Fruit fly (Drosophila melanogaster) whole organism, embryonic: ENCODE results near the gene CG33791.

ENCODE experiments used
- B-H1 ChIP-seq: fragments of 200-800 bp; sonication (Bioruptor generic); IDR thresholded peaks from 3 replicates; pipeline ENCODE4 v1.3.6; 2022; ENCODE audit warnings: missing biosample characterization, missing genetic modification characterization
- CG10565 ChIP-seq: fragments of 200-800 bp; sonication (Bioruptor generic); optimal IDR thresholded peaks from 3 replicates; lab custom pipeline; 2016; ENCODE audit warnings: missing biosample characterization, mild to moderate bottlenecking, missing genetic modification characterization
- CG11247 ChIP-seq: fragments of 200-800 bp; sonication (Bioruptor generic); IDR thresholded peaks from 2 replicates; pipeline ENCODE4 v1.3.6; 2022; ENCODE audit warnings: missing biosample characterization, missing genetic modification characterization
- CG11398 ChIP-seq: fragments of 200-800 bp; sonication (Bioruptor generic); optimal IDR thresholded peaks from 2 replicates; lab custom pipeline; 2016; ENCODE audit warnings: missing biosample characterization, missing genetic modification characterization
- CG13123 ChIP-seq: fragments of 200-800 bp; sonication (Bioruptor generic); optimal IDR thresholded peaks from 2 replicates; lab custom pipeline; 2016; ENCODE audit warnings: missing biosample characterization, missing genetic modification characterization
- CG16813 ChIP-seq: fragments of 200-800 bp; sonication (Bioruptor generic); IDR thresholded peaks from 3 replicates; pipeline ENCODE4 v1.3.6; 2022; ENCODE audit warnings: missing biosample characterization, missing genetic modification characterization; ENCODE audit not compliant: partially characterized antibody
- CG16863 ChIP-seq: fragments of 200-800 bp; sonication (Bioruptor generic); optimal IDR thresholded peaks from 3 replicates; lab custom pipeline; 2016; ENCODE audit warnings: missing biosample characterization, missing genetic modification characterization
- CG17802 ChIP-seq: fragments of 200-800 bp; sonication (Bioruptor generic); optimal IDR thresholded peaks from 2 replicates; lab custom pipeline; 2018; ENCODE audit warnings: missing biosample characterization, mild to moderate bottlenecking, missing genetic modification characterization, moderate library complexity
- CG17912 ChIP-seq: fragments of 200-800 bp; sonication (Bioruptor generic); optimal IDR thresholded peaks from 2 replicates; lab custom pipeline; 2018; ENCODE audit warnings: missing biosample characterization, mild to moderate bottlenecking, missing genetic modification characterization
- CG1832 ChIP-seq: fragments of 200-800 bp; sonication (Bioruptor generic); optimal IDR thresholded peaks from 2 replicates; lab custom pipeline; 2017; ENCODE audit warnings: missing biosample characterization, mild to moderate bottlenecking, missing genetic modification characterization, inconsistent platforms
- CG2120 ChIP-seq: fragments of 200-800 bp; sonication (Bioruptor generic); optimal IDR thresholded peaks from 3 replicates; lab custom pipeline; 2016; ENCODE audit warnings: missing biosample characterization, missing genetic modification characterization
- CG3407 ChIP-seq: fragments of 200-800 bp; sonication (Bioruptor generic); optimal IDR thresholded peaks from 2 replicates; lab custom pipeline; 2018; ENCODE audit warnings: missing biosample characterization, mild to moderate bottlenecking, missing genetic modification characterization
- CG43689 ChIP-seq: fragments of 200-800 bp; sonication (Bioruptor generic); IDR thresholded peaks from 2 replicates; pipeline ENCODE4 v1.3.6; 2022; ENCODE audit warnings: missing biosample characterization, missing genetic modification characterization
- CG4424 ChIP-seq: fragments of 200-800 bp; sonication (Bioruptor generic); optimal IDR thresholded peaks from 3 replicates; lab custom pipeline; 2016; ENCODE audit warnings: missing biosample characterization, missing genetic modification characterization
- CG7357 ChIP-seq: fragments of 200-800 bp; sonication (Bioruptor generic); IDR thresholded peaks from 3 replicates; pipeline ENCODE4 v1.3.6; 2022; ENCODE audit warnings: missing biosample characterization, missing genetic modification characterization
- CG8089 ChIP-seq: fragments of 200-800 bp; sonication (Bioruptor generic); optimal IDR thresholded peaks from 3 replicates; lab custom pipeline; 2016; ENCODE audit warnings: missing biosample characterization, missing genetic modification characterization
- CG8924 ChIP-seq: fragments of 200-800 bp; optimal IDR thresholded peaks from 3 replicates; lab custom pipeline; 2019; ENCODE audit warnings: missing biosample characterization, mild to moderate bottlenecking, missing genetic modification characterization, moderate library complexity
- CG9215 ChIP-seq: fragments of 200-800 bp; sonication (Bioruptor generic); IDR thresholded peaks from 2 replicates; pipeline ENCODE4 v1.3.6; 2022; ENCODE audit warnings: missing biosample characterization, missing genetic modification characterization
- CG9609 ChIP-seq: fragments of 200-800 bp; sonication (Bioruptor generic); optimal IDR thresholded peaks from 3 replicates; lab custom pipeline; 2016; ENCODE audit warnings: missing biosample characterization, missing genetic modification characterization
- CG9797 ChIP-seq: fragments of 200-800 bp; sonication (Bioruptor generic); optimal IDR thresholded peaks from 3 replicates; lab custom pipeline; 2018; ENCODE audit warnings: missing biosample characterization, mild to moderate bottlenecking, missing genetic modification characterization
- Chrac-16 ChIP-seq: fragments of 200-800 bp; sonication (Bioruptor generic); optimal IDR thresholded peaks from 3 replicates; lab custom pipeline; 2016; ENCODE audit warnings: missing biosample characterization, missing genetic modification characterization
- CkIIα-i1 ChIP-seq: fragments of 200-800 bp; sonication (Bioruptor generic); IDR thresholded peaks from 2 replicates; pipeline ENCODE4 v1.3.6; 2022; ENCODE audit warnings: missing biosample characterization, missing genetic modification characterization
- Dbx ChIP-seq: fragments of 200-800 bp; sonication (Bioruptor generic); IDR thresholded peaks from 3 replicates; pipeline ENCODE4 v1.3.6; 2022; ENCODE audit warnings: missing biosample characterization, missing genetic modification characterization
- Fer3 ChIP-seq: fragments of 200-800 bp; sonication (Bioruptor generic); optimal IDR thresholded peaks from 2 replicates; lab custom pipeline; 2018; ENCODE audit warnings: missing biosample characterization, mild to moderate bottlenecking, missing genetic modification characterization, moderate library complexity
- Gug ChIP-seq: fragments of 200-800 bp; sonication (Bioruptor generic); IDR thresholded peaks from 4 replicates; pipeline ENCODE4 v1.3.6; 2022; ENCODE audit warnings: missing biosample characterization, missing genetic modification characterization
- Hr51 ChIP-seq, 2 experiments: fragments of 200-800 bp; sonication (Bioruptor generic); optimal IDR thresholded peaks; 2 replicates in 1 of 2; 3 replicates in 1 of 2; lab custom pipeline; 2016 to 2018; ENCODE audit warnings: missing biosample characterization in 2 of 2, missing genetic modification characterization in 2 of 2, mild to moderate bottlenecking in 1 of 2, moderate library complexity in 1 of 2
- Kr ChIP-seq: fragments of 200-800 bp; sonication (Bioruptor generic); optimal IDR thresholded peaks from 2 replicates; lab custom pipeline; 2017; ENCODE audit warnings: missing biosample characterization, mild to moderate bottlenecking, missing genetic modification characterization
- Mes4 ChIP-seq: fragments of 200-800 bp; sonication (Bioruptor generic); optimal IDR thresholded peaks from 2 replicates; lab custom pipeline; 2016; ENCODE audit warnings: missing biosample characterization, missing genetic modification characterization
- Nf-YC ChIP-seq: fragments of 200-800 bp; optimal IDR thresholded peaks from 3 replicates; lab custom pipeline; 2019; ENCODE audit warnings: missing biosample characterization, mild to moderate bottlenecking, missing genetic modification characterization, moderate library complexity
- PHDP ChIP-seq: fragments of 200-800 bp; sonication (Bioruptor generic); optimal IDR thresholded peaks from 3 replicates; lab custom pipeline; 2018; ENCODE audit warnings: missing biosample characterization, mild to moderate bottlenecking, missing genetic modification characterization, moderate library complexity
- Scr ChIP-seq: fragments of 200-800 bp; sonication (Bioruptor generic); IDR thresholded peaks from 2 replicates; pipeline ENCODE4 v1.3.6; 2022; ENCODE audit warnings: missing biosample characterization, missing genetic modification characterization; ENCODE audit not compliant: partially characterized antibody
- Side ChIP-seq: fragments of 200-800 bp; sonication (Bioruptor generic); optimal IDR thresholded peaks from 2 replicates; lab custom pipeline; 2016; ENCODE audit warnings: missing biosample characterization, missing genetic modification characterization
- Sin3A ChIP-seq: fragments of >200 bp; optimal IDR thresholded peaks from 2 replicates; lab custom pipeline; 2018
- al ChIP-seq: fragments of 200-800 bp; sonication (Bioruptor generic); IDR thresholded peaks from 2 replicates; pipeline ENCODE4 v1.3.6; 2022; ENCODE audit warnings: missing biosample characterization, missing genetic modification characterization
- cg ChIP-seq: fragments of 200-800 bp; sonication (Bioruptor generic); optimal IDR thresholded peaks from 3 replicates; lab custom pipeline; 2019; ENCODE audit warnings: missing biosample characterization, mild to moderate bottlenecking, missing genetic modification characterization, moderate library complexity
- dmrt11E ChIP-seq: fragments of 200-800 bp; sonication (Bioruptor generic); optimal IDR thresholded peaks from 3 replicates; lab custom pipeline; 2018; ENCODE audit warnings: missing biosample characterization, mild to moderate bottlenecking, missing genetic modification characterization, moderate library complexity
- emc ChIP-seq: fragments of 200-800 bp; sonication (Bioruptor generic); optimal IDR thresholded peaks from 2 replicates; lab custom pipeline; 2016; ENCODE audit warnings: missing biosample characterization, missing genetic modification characterization
- gfzf ChIP-seq: fragments of 200-800 bp; sonication (Bioruptor generic); optimal IDR thresholded peaks from 2 replicates; lab custom pipeline; 2016; ENCODE audit warnings: missing biosample characterization, mild to moderate bottlenecking, missing genetic modification characterization, moderate library complexity
- insv ChIP-seq, 2 experiments: fragments of 200-800 bp; sonication (Bioruptor generic); optimal IDR thresholded peaks; 3 replicates each; lab custom pipeline; 2016 to 2018; ENCODE audit warnings: missing biosample characterization in 2 of 2, missing genetic modification characterization in 2 of 2
- inv ChIP-seq: fragments of 200-800 bp; sonication (Bioruptor generic); IDR thresholded peaks from 2 replicates; pipeline ENCODE4 v1.3.6; 2022; ENCODE audit warnings: missing biosample characterization, missing genetic modification characterization; ENCODE audit not compliant: partially characterized antibody
- jigr1 ChIP-seq: fragments of 200-800 bp; sonication (Bioruptor generic); IDR thresholded peaks from 3 replicates; pipeline ENCODE4 v1.3.6; 2022; ENCODE audit warnings: missing biosample characterization, missing genetic modification characterization
- luna ChIP-seq: fragments of 200-800 bp; sonication (Bioruptor generic); optimal IDR thresholded peaks from 2 replicates; lab custom pipeline; 2016; ENCODE audit warnings: missing biosample characterization, missing genetic modification characterization
- nau ChIP-seq: fragments of 200-800 bp; sonication (Bioruptor generic); optimal IDR thresholded peaks from 3 replicates; lab custom pipeline; 2017; ENCODE audit warnings: missing biosample characterization, mild to moderate bottlenecking, missing genetic modification characterization, missing genetic modification reagents
- nmo ChIP-seq: fragments of 200-800 bp; sonication (Bioruptor generic); optimal IDR thresholded peaks from 2 replicates; lab custom pipeline; 2018; ENCODE audit warnings: missing biosample characterization, mild to moderate bottlenecking, missing genetic modification characterization, moderate library complexity
- pan ChIP-seq, 4 experiments: fragments of >200 bp in 3 of 4; fragments of 200-800 bp in 1 of 4; sonication (Bioruptor generic) in 1 of 4; optimal IDR thresholded peaks in 3 of 4; IDR thresholded peaks in 1 of 4; 2 replicates each; pipeline versions ENCODE4 v1.3.6 to Lab custom; 2017 to 2022; ENCODE audit warnings: missing biosample characterization in 2 of 4, missing genetic modification characterization in 2 of 4, mixed read lengths in 1 of 4
- sens ChIP-seq: fragments of 200-800 bp; sonication (Bioruptor generic); peaks from one replicate; lab custom pipeline; 2016; ENCODE audit warnings: missing biosample characterization, missing genetic modification characterization
- sna ChIP-seq: fragments of 200-800 bp; sonication (Bioruptor generic); IDR thresholded peaks from 2 replicates; pipeline ENCODE4 v1.3.6; 2022; ENCODE audit warnings: missing biosample characterization, missing genetic modification characterization; ENCODE audit not compliant: partially characterized antibody
- tap ChIP-seq: fragments of 200-800 bp; optimal IDR thresholded peaks from 3 replicates; lab custom pipeline; 2019; ENCODE audit warnings: missing biosample characterization, mild to moderate bottlenecking, missing genetic modification characterization, moderate library complexity
- wdn ChIP-seq: fragments of 200-800 bp; sonication (Bioruptor generic); IDR thresholded peaks from 2 replicates; pipeline ENCODE4 v1.3.6; 2022; ENCODE audit warnings: missing biosample characterization, missing genetic modification characterization

The CG33791 gene

DNA sequence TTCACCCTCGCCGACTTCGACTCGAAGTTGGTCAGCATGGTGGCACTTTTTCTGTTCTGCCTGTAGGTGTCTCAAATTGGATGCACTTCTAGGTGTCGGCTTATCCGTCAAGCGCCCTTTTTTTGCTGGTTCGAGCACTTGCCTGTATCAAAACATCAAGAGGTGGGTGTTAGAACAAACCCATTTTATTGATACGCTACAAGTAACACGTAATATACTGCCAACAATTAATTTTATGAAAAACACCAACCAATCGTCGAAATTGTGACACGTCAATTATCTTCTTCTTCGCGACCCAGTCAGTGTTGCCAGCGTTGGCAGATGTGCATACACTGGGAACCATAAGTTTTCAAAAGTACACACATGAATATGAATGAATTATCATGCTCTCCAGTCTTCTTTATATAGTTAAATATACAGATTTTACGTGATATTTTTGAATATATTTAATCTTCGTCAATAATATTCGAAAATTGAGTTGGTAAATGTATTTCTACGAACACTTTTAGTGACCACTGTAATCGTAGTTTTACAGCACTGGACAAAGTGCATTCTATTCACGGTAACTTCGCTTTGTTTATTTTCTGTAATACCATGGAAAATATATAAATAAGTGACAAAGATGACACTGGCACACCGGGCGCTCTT, 42.3 kb downstream of the CG33791 start, which contains the start of the genes alphaCOP and CG13919 (continued):
- TF ChIP-seq tap (tag; lab: Kevin White, UChicago) (peak; percentile 92), al (GFP tag; lab: Robert Waterston, UW) (peak; percentile 94), luna (GFP tag; lab: Kevin White, UChicago) (peak; percentile 72), CG4424 (peak; percentile 96), Nf-YC (tag; lab: Kevin White, UChicago) (peak; percentile 85), CG13123 (GFP tag; lab: Kevin White, UChicago) (peak; percentile 94), Mes4 (GFP tag; lab: Kevin White, UChicago) (peak; percentile 89), CG43689 (peak; percentile 95), cg (GFP tag; lab: Kevin White, UChicago) (no peak), dmrt11E (tag; lab: Kevin White, UChicago) (peak; percentile 97), CkIIα-i1 (GFP tag; lab: Robert Waterston, UW) (peak; percentile 78), CG8924 (tag; lab: Kevin White, UChicago) (peak; percentile 97), Side (peak; percentile 67), CG1832 (GFP tag; lab: Kevin White, UChicago) (no peak), PHDP (tag; lab: Kevin White, UChicago) (peak; percentile 97), CG17802 (tag; lab: Kevin White, UChicago) (peak; percentile 75), CG11247 (peak; percentile 94), pan (optimal IDR thresholded peaks at IDR 0.05; lab: Kevin White, UChicago) (no peak), pan (GFP tag; optimal IDR thresholded peaks at IDR 0.05 in 1 of 2, IDR thresholded peaks at IDR 0.05 in 1 of 2) (peak in 1 of 2 experiments; percentile 97), nau (no peak), Gug (GFP tag; lab: Robert Waterston, UW) (peak; percentile 90), B-H1 (GFP tag; lab: Robert Waterston, UW) (peak; percentile 97), CG11398 (peak; percentile 81), CG9609 (GFP tag; lab: Kevin White, UChicago) (peak; percentile 88), Hr51 (GFP tag; optimal IDR thresholded peaks at IDR 0.05; lab: Kevin White, UChicago) (peak; percentile 93 to 97), CG16863 (GFP tag; lab: Kevin White, UChicago) (peak; percentile 91), sna (GFP tag; lab: Robert Waterston, UW) (no peak), Fer3 (tag; lab: Kevin White, UChicago) (peak; percentile 96), CG3407 (GFP tag; lab: Kevin White, UChicago) (peak; percentile 92), CG17912 (GFP tag; lab: Kevin White, UChicago) (peak; percentile 84), Scr (GFP tag; lab: Robert Waterston, UW) (no peak), wdn (peak; percentile 96), CG8089 (peak; percentile 80), sens (GFP tag; lab: Kevin White, UChicago) (peak; percentile 99), Sin3A (peak; percentile 9), CG9215 (GFP tag; lab: Robert Waterston, UW) (peak; percentile 95), insv (GFP tag; optimal IDR thresholded peaks at IDR 0.05; lab: Kevin White, UChicago) (peak in 1 of 2 experiments; percentile 65), CG16813 (GFP tag; lab: Robert Waterston, UW) (0 out of 3 replicates have a peak, but pooled peaks have one; percentile 9), emc (GFP tag; lab: Kevin White, UChicago) (peak; percentile 65), Chrac-16 (GFP tag; lab: Kevin White, UChicago) (peak; percentile 98), gfzf (peak; percentile 24), CG9797 (GFP tag; lab: Kevin White, UChicago) (peak; percentile 32), inv (GFP tag; lab: Robert Waterston, UW) (0 out of 2 replicates have a peak, but pooled peaks have one; percentile 12), CG7357 (GFP tag; lab: Robert Waterston, UW) (peak; percentile 87), CG2120 (GFP tag; lab: Kevin White, UChicago) (peak; percentile 98), CG10565 (peak; percentile 62), Kr (no peak), nmo (GFP tag; lab: Kevin White, UChicago) (peak; percentile 98), jigr1 (GFP tag; lab: Robert Waterston, UW) (peak; percentile 83), Dbx (GFP tag; lab: Robert Waterston, UW) (peak; percentile 93)
